Worm (Caenorhabditis elegans) whole organism, L1 larva: ENCODE results near the gene F26A1.8.

Experiments
- C04F5.9 ChIP-seq: sonication (generic microtip); optimal IDR thresholded peaks from 2 replicates; lab custom pipeline; 2016; ENCODE audit warnings: missing genetic modification characterization, missing compliant biosample characterization
- F16B12.6 ChIP-seq: fragments of 150-350 bp; optimal IDR thresholded peaks from 2 replicates; lab custom pipeline; 2014; ENCODE audit warnings: missing biosample characterization, missing genetic modification characterization
- Y116A8C.19 ChIP-seq: sonication (generic microtip); optimal IDR thresholded peaks from 2 replicates; lab custom pipeline; 2016; ENCODE audit warnings: missing compliant biosample characterization, missing genetic modification characterization, borderline replicate concordance
- aha-1 ChIP-seq: fragments of 150-350 bp; optimal IDR thresholded peaks from 2 replicates; lab custom pipeline; 2014; ENCODE audit warnings: missing biosample characterization, missing genetic modification characterization
- alr-1 ChIP-seq: fragments of 200-800 bp; sonication (Bioruptor generic); optimal IDR thresholded peaks from 2 replicates; lab custom pipeline; 2018; ENCODE audit warnings: borderline replicate concordance, mild to moderate bottlenecking, missing genetic modification characterization, missing compliant biosample characterization
- aly-2 ChIP-seq: fragments of 150-350 bp; optimal IDR thresholded peaks from 2 replicates; lab custom pipeline; 2014; ENCODE audit warnings: missing biosample characterization, missing genetic modification characterization
- blmp-1 ChIP-seq: fragments of 150-350 bp; optimal IDR thresholded peaks from 2 replicates; lab custom pipeline; 2014; ENCODE audit warnings: missing biosample characterization, missing genetic modification characterization
- ceh-88 ChIP-seq: fragments of 200-800 bp; sonication (Bioruptor generic); IDR thresholded peaks from 2 replicates; pipeline ENCODE4 v1.3.6; 2022; ENCODE audit warnings: missing genetic modification characterization, missing compliant biosample characterization
- ceh-90 ChIP-seq: sonication (generic microtip); optimal IDR thresholded peaks from 2 replicates; lab custom pipeline; 2016; ENCODE audit warnings: missing genetic modification characterization, missing compliant biosample characterization
- ces-1 ChIP-seq: fragments of 150-350 bp; optimal IDR thresholded peaks from 2 replicates; lab custom pipeline; 2014; ENCODE audit warnings: missing biosample characterization, missing genetic modification reagents, missing genetic modification characterization
- dpl-1 ChIP-seq, 3 experiments: fragments of 150-350 bp in 2 of 3; sonication (generic microtip) in 1 of 3; optimal IDR thresholded peaks; 2 replicates each; lab custom pipeline; 2014 to 2017; ENCODE audit warnings: missing biosample characterization in 3 of 3, missing genetic modification characterization in 3 of 3, missing genetic modification reagents in 3 of 3
- efl-1 ChIP-seq, 4 experiments: fragments of 150-350 bp; optimal IDR thresholded peaks in 3 of 4; peaks in 1 of 4; 1 replicate in 1 of 4; 2 replicates in 3 of 4; lab custom pipeline; 2014; ENCODE audit warnings: missing biosample characterization in 2 of 4, missing genetic modification characterization in 2 of 4, missing genetic modification reagents in 2 of 4
- fkh-10 ChIP-seq: sonication (generic microtip); optimal IDR thresholded peaks from 2 replicates; lab custom pipeline; 2017; ENCODE audit warnings: missing biosample characterization, missing genetic modification reagents, missing genetic modification characterization
- fkh-4 ChIP-seq: sonication (generic microtip); optimal IDR thresholded peaks from 2 replicates; lab custom pipeline; 2016; ENCODE audit warnings: missing compliant biosample characterization, missing genetic modification characterization, borderline replicate concordance
- fos-1 ChIP-seq: fragments of 150-350 bp; optimal IDR thresholded peaks from 2 replicates; lab custom pipeline; 2014; ENCODE audit warnings: missing biosample characterization, missing genetic modification characterization
- hlh-4 ChIP-seq: sonication (generic microtip); optimal IDR thresholded peaks from 2 replicates; lab custom pipeline; 2016; ENCODE audit warnings: mild to moderate bottlenecking, missing genetic modification characterization, missing compliant biosample characterization
- hpl-2 ChIP-seq: fragments of 150-350 bp; optimal IDR thresholded peaks from 2 replicates; lab custom pipeline; 2014; ENCODE audit warnings: missing biosample characterization, missing genetic modification reagents, missing genetic modification characterization
- isw-1 ChIP-seq: fragments of 200-800 bp; sonication (Bioruptor generic); IDR thresholded peaks from 2 replicates; pipeline ENCODE4 v1.3.6; 2022; ENCODE audit warnings: missing genetic modification characterization, missing compliant biosample characterization
- jun-1 ChIP-seq: fragments of 150-350 bp; optimal IDR thresholded peaks from 2 replicates; lab custom pipeline; 2014; ENCODE audit warnings: missing biosample characterization, missing genetic modification reagents, missing genetic modification characterization
- lin-35 ChIP-seq, 2 experiments: fragments of 150-350 bp; optimal IDR thresholded peaks; 2 replicates each; lab custom pipeline; 2014; ENCODE audit warnings: missing biosample characterization in 2 of 2, missing genetic modification characterization in 2 of 2, missing genetic modification reagents in 2 of 2
- lin-39 ChIP-seq: fragments of 150-350 bp; optimal IDR thresholded peaks from 2 replicates; lab custom pipeline; 2014; ENCODE audit warnings: missing biosample characterization, missing genetic modification reagents, missing genetic modification characterization
- lir-3 ChIP-seq: sonication (generic microtip); optimal IDR thresholded peaks from 2 replicates; lab custom pipeline; 2016; ENCODE audit warnings: mild to moderate bottlenecking, missing genetic modification characterization, moderate library complexity, missing compliant biosample characterization; ENCODE audit not compliant: poor library complexity
- mef-2 ChIP-seq: fragments of 150-350 bp; optimal IDR thresholded peaks from 2 replicates; lab custom pipeline; 2014; ENCODE audit warnings: missing biosample characterization, missing genetic modification characterization
- mep-1 ChIP-seq: fragments of 150-350 bp; optimal IDR thresholded peaks from 2 replicates; lab custom pipeline; 2014; ENCODE audit warnings: missing biosample characterization, missing genetic modification characterization
- nhr-11 ChIP-seq: fragments of 150-350 bp; optimal IDR thresholded peaks from 2 replicates; lab custom pipeline; 2014; ENCODE audit warnings: missing biosample characterization, missing genetic modification characterization
- nhr-20 ChIP-seq: sonication (generic microtip); optimal IDR thresholded peaks from 2 replicates; lab custom pipeline; 2016; ENCODE audit warnings: mild to moderate bottlenecking, missing genetic modification characterization, missing compliant biosample characterization
- nhr-237 ChIP-seq: fragments of 150-350 bp; optimal IDR thresholded peaks from 2 replicates; lab custom pipeline; 2014; ENCODE audit warnings: missing biosample characterization, missing genetic modification characterization
- nhr-28 ChIP-seq: fragments of 150-350 bp; optimal IDR thresholded peaks from 2 replicates; lab custom pipeline; 2014; ENCODE audit warnings: missing biosample characterization, missing genetic modification characterization
- nhr-76 ChIP-seq: sonication (generic microtip); optimal IDR thresholded peaks from 2 replicates; lab custom pipeline; 2017; ENCODE audit warnings: missing biosample characterization, missing genetic modification characterization
- nhr-77 ChIP-seq: fragments of 150-350 bp; optimal IDR thresholded peaks from 2 replicates; lab custom pipeline; 2014; ENCODE audit warnings: missing biosample characterization, missing genetic modification characterization
- nhr-84 ChIP-seq: sonication (generic microtip); optimal IDR thresholded peaks from 2 replicates; lab custom pipeline; 2017; ENCODE audit warnings: missing biosample characterization, missing genetic modification characterization
- nhr-90 ChIP-seq: sonication (generic microtip); optimal IDR thresholded peaks from 2 replicates; lab custom pipeline; 2016; ENCODE audit warnings: mild to moderate bottlenecking, missing genetic modification characterization, missing compliant biosample characterization; ENCODE audit not compliant: poor library complexity
- pag-3 ChIP-seq: sonication (generic microtip); optimal IDR thresholded peaks from 2 replicates; lab custom pipeline; 2017; ENCODE audit warnings: missing genetic modification characterization, mild to moderate bottlenecking, missing compliant biosample characterization, antibody characterized with exemption, borderline replicate concordance; ENCODE audit not compliant: insufficient read depth
- skn-1 ChIP-seq: fragments of 150-350 bp; optimal IDR thresholded peaks from 2 replicates; lab custom pipeline; 2014; ENCODE audit warnings: missing biosample characterization, missing genetic modification characterization
- sox-4 ChIP-seq: sonication (generic microtip); optimal IDR thresholded peaks from 2 replicates; lab custom pipeline; 2016; ENCODE audit warnings: missing genetic modification characterization, missing compliant biosample characterization
- sup-37 ChIP-seq: fragments of 200-800 bp; sonication (Bioruptor generic); optimal IDR thresholded peaks from 2 replicates; lab custom pipeline; 2018; ENCODE audit warnings: mild to moderate bottlenecking, missing genetic modification characterization, missing compliant biosample characterization
- unc-130 ChIP-seq: fragments of 150-350 bp; optimal IDR thresholded peaks from 2 replicates; lab custom pipeline; 2017; ENCODE audit warnings: missing biosample characterization, missing genetic modification characterization, inconsistent platforms
- unc-30 ChIP-seq: sonication (generic microtip); optimal IDR thresholded peaks from 2 replicates; lab custom pipeline; 2017; ENCODE audit warnings: missing biosample characterization, missing genetic modification characterization
- unc-62 ChIP-seq: fragments of 150-350 bp; optimal IDR thresholded peaks from 2 replicates; lab custom pipeline; 2014; ENCODE audit warnings: missing biosample characterization, missing genetic modification reagents, missing genetic modification characterization
- unc-86 ChIP-seq: sonication (generic microtip); optimal IDR thresholded peaks from 2 replicates; lab custom pipeline; 2016; ENCODE audit warnings: missing genetic modification characterization, missing compliant biosample characterization
- vab-15 ChIP-seq: sonication (generic microtip); optimal IDR thresholded peaks from 2 replicates; lab custom pipeline; 2017; ENCODE audit warnings: missing genotype, mild to moderate bottlenecking, missing genetic modification characterization, missing compliant biosample characterization
- zag-1 ChIP-seq: fragments of 150-350 bp; optimal IDR thresholded peaks from 2 replicates; lab custom pipeline; 2014; ENCODE audit warnings: missing biosample characterization, missing genetic modification characterization

The F26A1.8 gene

ce11 chrIII:4856992-4857391 lies 35.0 kb upstream of the F26A1.8 start:
- TF ChIP-seq pag-3 (tag; lab: Kevin White, UChicago) (no peak), skn-1 (tag; lab: Kevin White, UChicago) (no peak), nhr-20 (tag; lab: Kevin White, UChicago) (no peak), ceh-88 (GFP tag; lab: Robert Waterston, UW) (no peak), ceh-90 (tag; lab: Kevin White, UChicago) (no peak), nhr-28 (tag; lab: Kevin White, UChicago) (no peak), aly-2 (no peak), fkh-4 (no peak), Y116A8C.19 (tag; lab: Kevin White, UChicago) (no peak), isw-1 (no peak), lir-3 (no peak), unc-62 (GFP tag; lab: Kevin White, UChicago) (no peak)

- TF ChIP-seq blmp-1 (tag; lab: Kevin White, UChicago), result no peak
- TF ChIP-seq hpl-2 (GFP tag; lab: Kevin White, UChicago), result no peak
- no peak for TF ChIP-seq unc-86 (tag; lab: Kevin White, UChicago)
- no peak for TF ChIP-seq mep-1
- no peak for TF ChIP-seq C04F5.9 (tag; lab: Kevin White, UChicago)
- no peak for TF ChIP-seq nhr-77 (tag; lab: Kevin White, UChicago)
- no peak for TF ChIP-seq vab-15
- TF ChIP-seq nhr-237 (tag; lab: Kevin White, UChicago), result no peak
- TF ChIP-seq zag-1 (tag; lab: Kevin White, UChicago), result no peak
- TF ChIP-seq unc-30, result no peak
- TF ChIP-seq sup-37 (GFP tag; lab: Kevin White, UChicago), result no peak
- no peak for TF ChIP-seq alr-1 (tag; lab: Kevin White, UChicago)
- TF ChIP-seq lin-35 (GFP tag; optimal IDR thresholded peaks at IDR 0.05; lab: Kevin White, UChicago), result no peak
- no peak for TF ChIP-seq fkh-10 (GFP tag; lab: Kevin White, UChicago)
- TF ChIP-seq jun-1 (tag; lab: Kevin White, UChicago), result no peak
- no peak for TF ChIP-seq fos-1 (tag; lab: Kevin White, UChicago)
- no peak for TF ChIP-seq ces-1 (GFP tag; lab: Kevin White, UChicago)
- TF ChIP-seq, all 84 proteins: peak for 0
These were observed 34.1 kb upstream of the F26A1.8 start, which contains the start of gene C35D10.7 for ce11 chrIII:4856109-4856508. TSS of gene C35D10.7 (plus strand) at chrIII:4856193.

ce11 chrIII:4854918-4855317 lies 32.9 kb upstream of the F26A1.8 start, which contains the start of gene C35D10.8:
TSS of gene C35D10.8 (plus strand) at chrIII:4855218.
- no peak for TF ChIP-seq efl-1 (optimal IDR thresholded peaks at IDR 0.05; lab: Kevin White, UChicago)
- TF ChIP-seq efl-1 (GFP tag; optimal IDR thresholded peaks at IDR 0.05 in 1 of 2; lab: Kevin White, UChicago), result no peak
- no peak for TF ChIP-seq mep-1
- TF ChIP-seq nhr-90 (tag; lab: Kevin White, UChicago), result no peak
- no peak for TF ChIP-seq hlh-4 (tag; lab: Kevin White, UChicago)
- TF ChIP-seq lin-39, result no peak
- TF ChIP-seq aha-1 (tag; lab: Kevin White, UChicago), result no peak
- no peak for TF ChIP-seq F16B12.6 (tag; lab: Kevin White, UChicago)
- TF ChIP-seq dpl-1 (GFP tag; optimal IDR thresholded peaks at IDR 0.05; lab: Kevin White, UChicago), result no peak
- no peak for TF ChIP-seq unc-130 (tag; lab: Kevin White, UChicago)
- TF ChIP-seq mef-2 (tag; lab: Kevin White, UChicago), result no peak
- no peak for TF ChIP-seq nhr-76
- TF ChIP-seq sox-4 (tag; lab: Kevin White, UChicago), result no peak
- TF ChIP-seq aly-2, result no peak
- TF ChIP-seq jun-1 (tag; lab: Kevin White, UChicago), result no peak
- no peak for TF ChIP-seq nhr-11
- no peak for TF ChIP-seq zag-1 (tag; lab: Kevin White, UChicago)
- no peak for TF ChIP-seq nhr-84 (tag; lab: Kevin White, UChicago)
